Worm (Caenorhabditis elegans) whole organism, L3 larva: ENCODE data around the gene F18H3.4.

ENCODE experiments used
- ZK546.5 ChIP-seq: sonication (generic microtip); optimal IDR thresholded peaks from 2 replicates; lab custom pipeline; 2017; ENCODE audit warnings: missing biosample characterization, missing genetic modification characterization
- ama-1 ChIP-seq: fragments of 150-350 bp; optimal IDR thresholded peaks from 2 replicates; lab custom pipeline; 2018
- ceh-28 ChIP-seq: fragments of 150-350 bp; optimal IDR thresholded peaks from 2 replicates; lab custom pipeline; 2014; ENCODE audit warnings: missing biosample characterization, missing genetic modification reagents, missing genetic modification characterization
- daf-12 ChIP-seq: fragments of 150-350 bp; optimal IDR thresholded peaks from 2 replicates; lab custom pipeline; 2014; ENCODE audit warnings: missing biosample characterization, missing genetic modification reagents, missing genetic modification characterization
- egl-27 ChIP-seq: sonication (generic microtip); optimal IDR thresholded peaks from 4 replicates; lab custom pipeline; 2017; ENCODE audit warnings: missing biosample characterization, missing genetic modification reagents, missing genetic modification characterization
- egl-5 ChIP-seq: fragments of 150-350 bp; optimal IDR thresholded peaks from 2 replicates; lab custom pipeline; 2017; ENCODE audit warnings: missing biosample characterization, missing genetic modification reagents, missing genetic modification characterization, inconsistent platforms
- elt-2 ChIP-seq: sonication (generic microtip); optimal IDR thresholded peaks from 2 replicates; lab custom pipeline; 2016; ENCODE audit warnings: missing genetic modification reagents, mild to moderate bottlenecking, missing genetic modification characterization, missing compliant biosample characterization
- elt-3 ChIP-seq, 3 experiments: fragments of 150-350 bp in 1 of 3; sonication (generic microtip) in 2 of 3; optimal IDR thresholded peaks; 2 replicates in 2 of 3; 4 replicates in 1 of 3; lab custom pipeline; 2014 to 2017; ENCODE audit warnings: missing biosample characterization in 3 of 3, missing genetic modification characterization in 3 of 3
- eor-1 ChIP-seq, 2 experiments: fragments of 150-350 bp; optimal IDR thresholded peaks; 2 replicates each; lab custom pipeline; 2014 to 2018; ENCODE audit warnings: missing biosample characterization in 2 of 2, missing genetic modification characterization in 2 of 2
- jun-1 ChIP-seq: fragments of 150-350 bp; optimal IDR thresholded peaks from 2 replicates; lab custom pipeline; 2014; ENCODE audit warnings: missing biosample characterization, missing genetic modification reagents, missing genetic modification characterization
- lin-15B ChIP-seq: fragments of 150-350 bp; optimal IDR thresholded peaks from 2 replicates; lab custom pipeline; 2014; ENCODE audit warnings: missing biosample characterization, missing genetic modification characterization
- lin-39 ChIP-seq: fragments of 150-350 bp; optimal IDR thresholded peaks from 2 replicates; lab custom pipeline; 2018; ENCODE audit warnings: missing biosample characterization, missing genetic modification reagents, missing genetic modification characterization
- nfya-1 ChIP-seq: sonication (generic microtip); optimal IDR thresholded peaks from 2 replicates; lab custom pipeline; 2017; ENCODE audit warnings: missing genetic modification characterization, mild to moderate bottlenecking, missing compliant biosample characterization, antibody characterized with exemption, moderate library complexity; ENCODE audit not compliant: insufficient read depth
- nhr-11 ChIP-seq: fragments of 150-350 bp; optimal IDR thresholded peaks from 2 replicates; lab custom pipeline; 2014; ENCODE audit warnings: missing biosample characterization, missing genetic modification characterization
- nhr-23 ChIP-seq: fragments of 150-350 bp; optimal IDR thresholded peaks from 2 replicates; lab custom pipeline; 2014; ENCODE audit warnings: missing biosample characterization, missing genetic modification reagents, missing genetic modification characterization
- nhr-28 ChIP-seq: fragments of 150-350 bp; optimal IDR thresholded peaks from 2 replicates; lab custom pipeline; 2014; ENCODE audit warnings: missing biosample characterization, missing genetic modification characterization
- nhr-67 ChIP-seq: fragments of 150-350 bp; optimal IDR thresholded peaks from 2 replicates; lab custom pipeline; 2014; ENCODE audit warnings: missing biosample characterization, missing genetic modification characterization
- nhr-77 ChIP-seq: fragments of 150-350 bp; optimal IDR thresholded peaks from 2 replicates; lab custom pipeline; 2014; ENCODE audit warnings: missing biosample characterization, missing genetic modification characterization
- pqm-1 ChIP-seq: fragments of 150-350 bp; optimal IDR thresholded peaks from 2 replicates; lab custom pipeline; 2017; ENCODE audit warnings: missing biosample characterization, missing genetic modification characterization, inconsistent platforms
- skn-1 ChIP-seq: fragments of 150-350 bp; optimal IDR thresholded peaks from 2 replicates; lab custom pipeline; 2014; ENCODE audit warnings: missing biosample characterization, missing genetic modification characterization
- tbx-2 ChIP-seq: sonication (generic microtip); optimal IDR thresholded peaks from 2 replicates; lab custom pipeline; 2016; ENCODE audit warnings: mild to moderate bottlenecking, missing genetic modification characterization, missing compliant biosample characterization
- unc-39 ChIP-seq: sonication (generic microtip); optimal IDR thresholded peaks from 4 replicates; lab custom pipeline; 2017; ENCODE audit warnings: missing biosample characterization, missing genetic modification characterization
- unc-62 ChIP-seq: fragments of 150-350 bp; sonication (generic microtip); optimal IDR thresholded peaks from 4 replicates; lab custom pipeline; 2014; ENCODE audit warnings: missing biosample characterization, missing genetic modification reagents, missing genetic modification characterization

Gene F18H3.4

ce11 chrX:13558667-13559066 lies 29.8 kb downstream of the F18H3.4 start:
- TF ChIP-seq lin-39: peak; percentile 2
- no peak for TF ChIP-seq nfya-1 (tag; lab: Kevin White, UChicago)

ce11 chrX:13561954-13562353 lies 33.1 kb downstream of the F18H3.4 start:
- TF ChIP-seq nfya-1 (tag; lab: Kevin White, UChicago) (no peak), pqm-1 (tag; lab: Kevin White, UChicago) (no peak)

ce11 chrX:13566436-13566835 lies 37.5 kb downstream of the F18H3.4 start, which contains the start of gene R01E6.2:
Gene R01E6.2 (minus strand): TSS chrX:13566536.
- no peak for TF ChIP-seq daf-12 (tag; lab: Kevin White, UChicago)
- TF ChIP-seq nhr-67: no peak
- no peak for TF ChIP-seq egl-27 (tag; lab: Kevin White, UChicago)
- no peak for TF ChIP-seq skn-1
- no peak for TF ChIP-seq nhr-11 (tag; lab: Kevin White, UChicago)
- no peak for TF ChIP-seq unc-62
- no peak for TF ChIP-seq lin-15B (tag; lab: Kevin White, UChicago)
- TF ChIP-seq elt-3 (tag; optimal IDR thresholded peaks at IDR 0.05; lab: Kevin White, UChicago): no peak
- TF ChIP-seq tbx-2 (tag; lab: Kevin White, UChicago): no peak

ce11 chrX:13569854-13570253 lies 41.0 kb downstream of the F18H3.4 start, which contains the start of gene R01E6.7:
Gene R01E6.7 (minus strand): TSS chrX:13569954.
- no peak for TF ChIP-seq nhr-23 (tag; lab: Kevin White, UChicago)
- TF ChIP-seq nfya-1 (tag; lab: Kevin White, UChicago): no peak
- TF ChIP-seq ZK546.5: no peak
- no peak for TF ChIP-seq jun-1 (tag; lab: Kevin White, UChicago)
- no peak for TF ChIP-seq elt-2
- no peak for TF ChIP-seq nhr-28
- no peak for TF ChIP-seq ama-1 (lab: Kevin White, UChicago)

- TF ChIP-seq ceh-28: no peak
- TF ChIP-seq elt-2: no peak
- TF ChIP-seq skn-1: no peak
- no peak for TF ChIP-seq nhr-77
- no peak for TF ChIP-seq unc-39 (tag; lab: Kevin White, UChicago)
- no peak for TF ChIP-seq egl-27 (tag; lab: Kevin White, UChicago)
These were observed 45.1 kb downstream of the F18H3.4 start for ce11 chrX:13574029-13574428.

- TF ChIP-seq eor-1 (tag; optimal IDR thresholded peaks at IDR 0.05; lab: Kevin White, UChicago) (no peak), egl-5 (tag; lab: Kevin White, UChicago) (no peak), elt-2 (peak; percentile 21), pqm-1 (tag; lab: Kevin White, UChicago) (peak; percentile 10), ama-1 (lab: Kevin White, UChicago) (no peak)
- TF ChIP-seq, all 47 proteins: peak for 2
These were observed 49.6 kb downstream of the F18H3.4 start, which contains the start of gene F54B11.11 for ce11 chrX:13578483-13578882. Gene F54B11.11 (plus strand): TSS chrX:13578783.
